Worm (Caenorhabditis elegans): Measurements from ENCODE around the gene vps-33.1.

vps-33.1 gene

ce11 chrIII:8741955-8742354 is 41.2 kb downstream of the vps-33.1 start:
- TF ChIP-seq lsy-2 (tag; optimal IDR thresholded peaks at IDR 0.05) (no peak), ztf-4 (tag; optimal IDR thresholded peaks at IDR 0.05) (no peak), aly-2 (tag; optimal IDR thresholded peaks at IDR 0.05) (no peak)

- TF ChIP-seq snpc-4 (tag; optimal IDR thresholded peaks at IDR 0.05): no peak
- no peak for TF ChIP-seq ceh-82 (tag; optimal IDR thresholded peaks at IDR 0.05)
These were observed 41.9 kb downstream of the vps-33.1 start for ce11 chrIII:8742584-8742983.

- TF ChIP-seq nhr-12 (tag; optimal IDR thresholded peaks at IDR 0.05) (no peak), sma-9 (GFP tag; optimal IDR thresholded peaks at IDR 0.05) (no peak), sma-9 (tag; optimal IDR thresholded peaks at IDR 0.05) (no peak), aly-2 (tag; optimal IDR thresholded peaks at IDR 0.05) (no peak), ZK546.5 (tag; optimal IDR thresholded peaks at IDR 0.05) (no peak), ztf-11 (tag; optimal IDR thresholded peaks at IDR 0.05) (no peak), elt-1 (tag; optimal IDR thresholded peaks at IDR 0.05) (no peak), ceh-82 (tag; optimal IDR thresholded peaks at IDR 0.05) (no peak), nhr-10 (tag; optimal IDR thresholded peaks at IDR 0.05) (no peak)
These were observed 43.2 kb downstream of the vps-33.1 start, which contains the start of gene ZK370.6 for ce11 chrIII:8743796-8744404. TSS of gene ZK370.6 (minus strand) at chrIII:8743846.

ce11 chrIII:8744765-8745164 is 44.0 kb downstream of the vps-33.1 start:
- TF ChIP-seq crh-2 (tag; optimal IDR thresholded peaks at IDR 0.05) (no peak), elt-1 (tag; optimal IDR thresholded peaks at IDR 0.05) (no peak), nhr-12 (tag; optimal IDR thresholded peaks at IDR 0.05) (no peak), nhr-129 (tag; optimal IDR thresholded peaks at IDR 0.05) (no peak), dmd-4 (tag; optimal IDR thresholded peaks at IDR 0.05) (no peak), nhr-11 (tag; optimal IDR thresholded peaks at IDR 0.05) (no peak), lin-39 (tag; optimal IDR thresholded peaks at IDR 0.05) (no peak), nhr-23 (tag; optimal IDR thresholded peaks at IDR 0.05) (no peak), nhr-6 (tag; optimal IDR thresholded peaks at IDR 0.05) (no peak), lsy-2 (tag; optimal IDR thresholded peaks at IDR 0.05) (no peak)

- TF ChIP-seq nhr-10 (tag; optimal IDR thresholded peaks at IDR 0.05) (no peak), nhr-23 (tag; optimal IDR thresholded peaks at IDR 0.05) (no peak), lin-39 (tag; optimal IDR thresholded peaks at IDR 0.05) (no peak), fos-1 (tag; optimal IDR thresholded peaks at IDR 0.05) (no peak), unc-55 (GFP tag; optimal IDR thresholded peaks at IDR 0.05) (no peak), F13H6.1 (tag; optimal IDR thresholded peaks at IDR 0.05) (no peak), mdl-1 (tag; optimal IDR thresholded peaks at IDR 0.05) (no peak), ztf-1 (GFP tag; conservative IDR thresholded peaks at IDR 0.05) (no peak), ceh-82 (tag; optimal IDR thresholded peaks at IDR 0.05) (no peak), dmd-4 (tag; optimal IDR thresholded peaks at IDR 0.05) (no peak), unc-62 (GFP tag; optimal IDR thresholded peaks at IDR 0.05) (no peak), gmeb-1 (tag; optimal IDR thresholded peaks at IDR 0.05) (no peak), nhr-77 (tag; optimal IDR thresholded peaks at IDR 0.05) (no peak), zag-1 (tag; optimal IDR thresholded peaks at IDR 0.05) (no peak), mab-5 (tag; optimal IDR thresholded peaks at IDR 0.05) (no peak)
These were observed 44.5 kb downstream of the vps-33.1 start for ce11 chrIII:8745214-8745613.

- TF ChIP-seq sma-9 (GFP tag; optimal IDR thresholded peaks at IDR 0.05) (peak; percentile 22), sma-9 (tag; optimal IDR thresholded peaks at IDR 0.05) (no peak), crh-2 (tag; optimal IDR thresholded peaks at IDR 0.05) (peak; percentile 69), fos-1 (tag; optimal IDR thresholded peaks at IDR 0.05) (peak; percentile 92), peb-1 (tag; optimal IDR thresholded peaks at IDR 0.05) (no peak), nhr-129 (tag; optimal IDR thresholded peaks at IDR 0.05) (no peak), skn-1 (tag; optimal IDR thresholded peaks at IDR 0.05) (peak; percentile 22), sma-3 (GFP tag; optimal IDR thresholded peaks at IDR 0.05) (peak; percentile 40), F13H6.1 (tag; optimal IDR thresholded peaks at IDR 0.05) (peak; percentile 41)
These were observed 47.9 kb downstream of the vps-33.1 start for ce11 chrIII:8748620-8749019.

Measured in whole organism, L2 larva.